8 worm cellular contexts compared by ENCODE assay signal in genomic region chrII:7623466-7623865, ce11.
A peak's percentile ranks its signal among the peaks of the same experiment; 100 is the strongest.
TF ChIP-seq lines count a peak whose summit lies in the region.

No protein-coding gene starts in this region.

TF ChIP-seq in whole organism, L1 larva, 84 proteins besides CTCF, POLR2A, EP300 and RAD21 (continues in another document):
- TF ChIP-seq rnt-1 (tag; optimal IDR thresholded peaks at IDR 0.05; lab: Kevin White, UChicago) (peak; percentile 58), lir-3 (tag; optimal IDR thresholded peaks at IDR 0.05; lab: Kevin White, UChicago; ENCODE audit: poor library complexity) (no peak), swsn-7 (tag; optimal IDR thresholded peaks at IDR 0.05; lab: Kevin White, UChicago) (peak; percentile 21), unc-86 (tag; optimal IDR thresholded peaks at IDR 0.05; lab: Kevin White, UChicago) (no peak), elt-2 (tag; optimal IDR thresholded peaks at IDR 0.05; lab: Kevin White, UChicago) (peak; percentile 48), fkh-8 (tag; optimal IDR thresholded peaks at IDR 0.05; lab: Kevin White, UChicago) (no peak), mdl-1 (tag; optimal IDR thresholded peaks at IDR 0.05; lab: Kevin White, UChicago) (peak in 1 of 2 experiments; percentile 1), ztf-11 (tag; optimal IDR thresholded peaks at IDR 0.05; lab: Kevin White, UChicago) (no peak), snpc-4 (tag; optimal IDR thresholded peaks at IDR 0.05; lab: Kevin White, UChicago) (no peak), efl-1 (optimal IDR thresholded peaks at IDR 0.05; lab: Kevin White, UChicago) (peak; percentile 3 to 24), efl-1 (GFP tag; optimal IDR thresholded peaks at IDR 0.05 in 1 of 2; lab: Kevin White, UChicago) (peak in 1 of 2 experiments; percentile 12)

TF ChIP-seq in whole organism, L2 larva, 48 proteins besides CTCF, POLR2A, EP300 and RAD21:
- TF ChIP-seq sma-9 (GFP tag; optimal IDR thresholded peaks at IDR 0.05; lab: Kevin White, UChicago) (peak; percentile 41), sma-9 (tag; optimal IDR thresholded peaks at IDR 0.05; lab: Kevin White, UChicago) (no peak), fos-1 (tag; optimal IDR thresholded peaks at IDR 0.05; lab: Kevin White, UChicago) (peak; percentile 43), F13H6.1 (tag; optimal IDR thresholded peaks at IDR 0.05; lab: Kevin White, UChicago) (peak; percentile 58), nhr-129 (tag; optimal IDR thresholded peaks at IDR 0.05; lab: Kevin White, UChicago) (peak; percentile 14), sma-3 (GFP tag; optimal IDR thresholded peaks at IDR 0.05; lab: Kevin White, UChicago) (peak; percentile 7), zag-1 (tag; optimal IDR thresholded peaks at IDR 0.05; lab: Kevin White, UChicago) (no peak), peb-1 (tag; optimal IDR thresholded peaks at IDR 0.05; lab: Kevin White, UChicago) (peak; percentile 28), sem-4 (tag; optimal IDR thresholded peaks at IDR 0.05; lab: Kevin White, UChicago) (no peak), mdl-1 (tag; optimal IDR thresholded peaks at IDR 0.05; lab: Kevin White, UChicago) (no peak)

TF ChIP-seq in whole organism, L3 larva, 47 proteins besides CTCF, POLR2A, EP300 and RAD21:
- TF ChIP-seq unc-62 (GFP tag; optimal IDR thresholded peaks at IDR 0.05; lab: Kevin White, UChicago) (no peak), pha-4 (tag; optimal IDR thresholded peaks at IDR 0.05; lab: Kevin White, UChicago) (peak; percentile 70), jun-1 (tag; optimal IDR thresholded peaks at IDR 0.05; lab: Kevin White, UChicago) (peak; percentile 43), nfya-1 (tag; optimal IDR thresholded peaks at IDR 0.05; lab: Kevin White, UChicago; ENCODE audit: insufficient read depth) (peak; percentile 7), elt-2 (tag; optimal IDR thresholded peaks at IDR 0.05; lab: Kevin White, UChicago) (peak; percentile 76), pqm-1 (tag; optimal IDR thresholded peaks at IDR 0.05; lab: Kevin White, UChicago) (peak; percentile 38)

TF ChIP-seq in whole organism, L4 larva, 104 proteins besides CTCF, POLR2A, EP300 and RAD21 (continues in another document):
- TF ChIP-seq T20F7.1 (GFP tag; optimal IDR thresholded peaks at IDR 0.05; lab: Kevin White, UChicago) (no peak), mxl-3 (GFP tag; optimal IDR thresholded peaks at IDR 0.05; lab: Kevin White, UChicago) (peak; percentile 67), ceh-20 (GFP tag; IDR thresholded peaks at IDR 0.05; lab: Robert Waterston, UW) (0 out of 2 replicates have a peak, but pooled peaks have one; percentile 14), lin-1 (GFP tag; IDR thresholded peaks at IDR 0.05; lab: Robert Waterston, UW) (0 out of 2 replicates have a peak, but pooled peaks have one; percentile 40), dmd-6 (GFP tag; IDR thresholded peaks at IDR 0.05; lab: Robert Waterston, UW) (peak; percentile 51; the same call in 1 of the 2 replicates), aha-1 (tag; lab: Kevin White, UChicago) (peak; percentile 77), nhr-28 (tag; optimal IDR thresholded peaks at IDR 0.05; lab: Kevin White, UChicago) (peak; percentile 33), daf-16 (GFP tag; optimal IDR thresholded peaks at IDR 0.05; lab: Kevin White, UChicago) (peak in 1 of 2 experiments; percentile 25), daf-16 (tag; optimal IDR thresholded peaks at IDR 0.05; lab: Kevin White, UChicago) (peak; percentile 68), T26A8.4 (GFP tag; IDR thresholded peaks at IDR 0.05; lab: Robert Waterston, UW) (0 out of 2 replicates have a peak, but pooled peaks have one; percentile 42), hlh-30 (tag; optimal IDR thresholded peaks at IDR 0.05; lab: Kevin White, UChicago; ENCODE audit: insufficient read depth) (peak; percentile 51), rbr-2 (tag; optimal IDR thresholded peaks at IDR 0.05; lab: Kevin White, UChicago) (no peak)

TF ChIP-seq in whole organism, late embryonic, 69 proteins besides CTCF, POLR2A, EP300 and RAD21:
- TF ChIP-seq nhr-11 (tag; optimal IDR thresholded peaks at IDR 0.05; lab: Kevin White, UChicago) (no peak), unc-55 (GFP tag; optimal IDR thresholded peaks at IDR 0.05; lab: Kevin White, UChicago) (peak; percentile 54), pha-2 (tag; optimal IDR thresholded peaks at IDR 0.05; lab: Kevin White, UChicago) (peak; percentile 10), ama-1 (optimal IDR thresholded peaks at IDR 0.05; lab: Kevin White, UChicago) (no peak), unc-42 (tag; optimal IDR thresholded peaks at IDR 0.05; lab: Kevin White, UChicago) (no peak), K02D7.2 (tag; optimal IDR thresholded peaks at IDR 0.05; lab: Kevin White, UChicago) (no peak), pag-3 (tag; optimal IDR thresholded peaks at IDR 0.05; lab: Kevin White, UChicago; ENCODE audit: borderline replicate concordance) (no peak), hlh-8 (tag; optimal IDR thresholded peaks at IDR 0.05; lab: Kevin White, UChicago) (no peak), ceh-34 (tag; optimal IDR thresholded peaks at IDR 0.05; lab: Kevin White, UChicago) (peak; percentile 45), ceh-2 (tag; optimal IDR thresholded peaks at IDR 0.05; lab: Kevin White, UChicago) (no peak), elt-2 (tag; optimal IDR thresholded peaks at IDR 0.05; lab: Kevin White, UChicago) (peak; percentile 14)
TF ChIP-seq in whole organism, late embryonic: peak in this region for 4.

TF ChIP-seq in whole organism, midembryonic, 9 proteins besides CTCF, POLR2A, EP300 and RAD21:
- TF ChIP-seq cog-1 (tag; optimal IDR thresholded peaks at IDR 0.05; lab: Kevin White, UChicago), result peak; percentile 40
- TF ChIP-seq klf-2 (GFP tag; conservative IDR thresholded peaks at IDR 0.05; lab: Robert Waterston, UW), result no peak
TF ChIP-seq in whole organism, midembryonic: peak in this region for 1.

TF ChIP-seq in whole organism, mixed stage, embryonic, 35 proteins besides CTCF, POLR2A, EP300 and RAD21:
- TF ChIP-seq mab-5 (tag; optimal IDR thresholded peaks at IDR 0.05; lab: Kevin White, UChicago) (no peak), unc-62 (GFP tag; optimal IDR thresholded peaks at IDR 0.05; lab: Kevin White, UChicago) (peak; percentile 24), pha-4 (tag; optimal IDR thresholded peaks at IDR 0.05; lab: Kevin White, UChicago) (peak; percentile 72)
TF ChIP-seq in whole organism, mixed stage, embryonic: peak in this region for 2.

TF ChIP-seq in whole organism, young adult, 124 proteins besides CTCF, POLR2A, EP300 and RAD21 (continues in another document):
- TF ChIP-seq zfh-2 (GFP tag; conservative IDR thresholded peaks at IDR 0.05; lab: Robert Waterston, UW) (peak; percentile 40; the same call in 1 of the 2 replicates), rec-8 (tag; optimal IDR thresholded peaks at IDR 0.05; lab: Kevin White, UChicago) (no peak), pbrm-1 (GFP tag; IDR thresholded peaks at IDR 0.05; lab: Robert Waterston, UW) (no peak), ztf-28 (GFP tag; IDR thresholded peaks at IDR 0.05; lab: Robert Waterston, UW) (no peak), xnd-1 (tag; optimal IDR thresholded peaks at IDR 0.05; lab: Kevin White, UChicago) (no peak), dpl-1 (GFP tag; optimal IDR thresholded peaks at IDR 0.05; lab: Kevin White, UChicago) (no peak), lsy-27 (tag; optimal IDR thresholded peaks at IDR 0.05; lab: Kevin White, UChicago; ENCODE audit: borderline replicate concordance, insufficient read depth) (no peak), mes-4 (tag; optimal IDR thresholded peaks at IDR 0.05; lab: Kevin White, UChicago) (no peak), attf-5 (GFP tag; optimal IDR thresholded peaks at IDR 0.05; lab: Kevin White, UChicago) (peak; percentile 18), aptf-3 (GFP tag; IDR thresholded peaks at IDR 0.05; lab: Robert Waterston, UW) (no peak), dox-1 (GFP tag; IDR thresholded peaks at IDR 0.05; lab: Robert Waterston, UW) (peak; percentile 7; the same call in 1 of the 2 replicates), ztf-22 (GFP tag; optimal IDR thresholded peaks at IDR 0.05; lab: Kevin White, UChicago) (no peak), sptf-2 (GFP tag; optimal IDR thresholded peaks at IDR 0.05; lab: Kevin White, UChicago) (no peak), hrde-1 (tag; optimal IDR thresholded peaks at IDR 0.05; lab: Kevin White, UChicago; ENCODE audit: borderline replicate concordance) (no peak), zim-3 (tag; optimal IDR thresholded peaks at IDR 0.05; lab: Kevin White, UChicago) (no peak), nfyb-1 (GFP tag; IDR thresholded peaks at IDR 0.05; lab: Robert Waterston, UW) (0 out of 2 replicates have a peak, but pooled peaks have one; percentile 26), ceh-91 (GFP tag; IDR thresholded peaks at IDR 0.05; lab: Robert Waterston, UW) (no peak), sea-2 (GFP tag; IDR thresholded peaks at IDR 0.05; lab: Robert Waterston, UW) (no peak), hmg-1.2 (GFP tag; IDR thresholded peaks at IDR 0.05; lab: Robert Waterston, UW) (peak; percentile 64; the same call in 1 of the 2 replicates), egl-44 (GFP tag; IDR thresholded peaks at IDR 0.05; lab: Robert Waterston, UW) (no peak), ZK185.1 (tag; optimal IDR thresholded peaks at IDR 0.05; lab: Kevin White, UChicago; ENCODE audit: poor library complexity, severe bottlenecking) (no peak), let-607 (tag; optimal IDR thresholded peaks at IDR 0.05; lab: Kevin White, UChicago) (no peak), mel-28 (tag; optimal IDR thresholded peaks at IDR 0.05; lab: Kevin White, UChicago; ENCODE audit: borderline replicate concordance) (no peak), F57C9.4 (tag; optimal IDR thresholded peaks at IDR 0.05; lab: Kevin White, UChicago) (no peak), cebp-1 (GFP tag; IDR thresholded peaks at IDR 0.05; lab: Robert Waterston, UW) (no peak), cebp-1 (tag; optimal IDR thresholded peaks at IDR 0.05; lab: Kevin White, UChicago) (no peak), cebp-2 (GFP tag; IDR thresholded peaks at IDR 0.05; lab: Robert Waterston, UW) (no peak), pha-4 (tag; optimal IDR thresholded peaks at IDR 0.05; lab: Kevin White, UChicago) (no peak), ztf-6 (GFP tag; IDR thresholded peaks at IDR 0.05; lab: Robert Waterston, UW) (no peak), atf-7 (tag; optimal IDR thresholded peaks at IDR 0.05; lab: Kevin White, UChicago) (no peak), nfya-1 (tag; optimal IDR thresholded peaks at IDR 0.05; lab: Kevin White, UChicago; ENCODE audit: borderline replicate concordance, insufficient read depth) (no peak), athp-1 (tag; optimal IDR thresholded peaks at IDR 0.05; lab: Kevin White, UChicago) (no peak), mxl-1 (tag; optimal IDR thresholded peaks at IDR 0.05; lab: Kevin White, UChicago) (no peak), F39B2.1 (GFP tag; IDR thresholded peaks at IDR 0.05; lab: Robert Waterston, UW) (no peak), D2030.7 (GFP tag; IDR thresholded peaks at IDR 0.05; lab: Robert Waterston, UW) (no peak), lsl-1 (GFP tag; optimal IDR thresholded peaks at IDR 0.05; lab: Kevin White, UChicago) (no peak), F10E7.11 (tag; optimal IDR thresholded peaks at IDR 0.05; lab: Kevin White, UChicago) (no peak), F55B11.4 (tag; optimal IDR thresholded peaks at IDR 0.05; lab: Kevin White, UChicago; ENCODE audit: borderline replicate concordance, insufficient read depth) (no peak)
